Fruit fly (Drosophila melanogaster): ENCODE measurements around the gene tgo.
A peak's percentile ranks its signal among the peaks of the same experiment; 100 is the strongest.

Gene tgo

DNA sequence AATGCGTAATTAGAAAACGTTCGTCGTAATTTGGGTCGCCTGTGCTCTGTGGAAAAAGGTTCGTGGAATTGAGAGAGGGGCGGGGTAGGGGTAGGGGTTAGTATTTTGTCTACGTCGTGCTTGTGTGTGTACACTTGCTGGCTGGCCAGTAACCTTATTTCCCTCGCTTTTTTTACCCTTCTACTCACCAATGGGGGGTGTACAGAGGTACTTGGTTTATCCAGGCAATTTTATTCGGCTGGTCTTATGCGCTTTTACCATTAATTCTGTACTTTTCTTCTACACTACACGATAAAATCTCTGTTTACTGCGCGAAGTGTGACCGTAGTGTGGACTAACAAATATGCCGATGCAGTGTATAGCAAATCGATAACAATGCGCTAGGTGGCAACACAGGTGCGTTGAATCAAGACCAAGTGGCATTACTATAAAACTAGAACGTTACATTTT, at the start of gene tgo:
Gene tgo (minus strand): TSS at position 334 of the 450 bp plus-strand sequence.
- TF ChIP-seq CG3032 (tag; optimal IDR thresholded peaks at IDR 0.05), result peak; percentile 9
- TF ChIP-seq CG6854 (GFP tag; optimal IDR thresholded peaks at IDR 0.05), result peak; percentile 40
- TF ChIP-seq fkh (GFP tag; optimal IDR thresholded peaks at IDR 0.05), result peak; percentile 87
- no peak for TF ChIP-seq Smox (GFP tag; optimal IDR thresholded peaks at IDR 0.05)
- no peak for TF ChIP-seq Hr39 (GFP tag; optimal IDR thresholded peaks at IDR 0.05)
- TF ChIP-seq CG15336 (GFP tag; IDR thresholded peaks at IDR 0.05), result no peak

DNA sequence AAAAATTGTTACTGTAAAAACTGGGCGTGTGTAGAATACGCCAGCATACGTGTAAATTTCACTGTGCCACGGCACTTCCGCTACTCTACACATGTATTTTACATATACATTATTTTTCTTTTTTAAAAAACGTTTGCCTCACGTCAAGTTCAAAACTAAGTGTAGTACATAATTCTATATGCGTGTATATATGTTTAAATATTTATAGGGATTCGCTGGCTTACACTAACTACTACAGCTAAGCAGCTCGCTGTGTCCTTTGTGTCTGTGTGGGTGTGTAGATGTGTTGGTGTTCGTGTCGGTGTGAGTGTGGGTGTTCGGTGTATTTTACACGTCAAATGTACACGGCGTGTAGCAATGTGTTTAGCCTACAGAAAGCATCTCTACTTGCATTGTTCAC, 48.6 kb upstream of the tgo start:
- TF ChIP-seq CG1621 (tag; optimal IDR thresholded peaks at IDR 0.05) (no peak), svp (GFP tag) (peak; percentile 26), Eip78C (GFP tag) (peak; percentile 16)

DNA sequence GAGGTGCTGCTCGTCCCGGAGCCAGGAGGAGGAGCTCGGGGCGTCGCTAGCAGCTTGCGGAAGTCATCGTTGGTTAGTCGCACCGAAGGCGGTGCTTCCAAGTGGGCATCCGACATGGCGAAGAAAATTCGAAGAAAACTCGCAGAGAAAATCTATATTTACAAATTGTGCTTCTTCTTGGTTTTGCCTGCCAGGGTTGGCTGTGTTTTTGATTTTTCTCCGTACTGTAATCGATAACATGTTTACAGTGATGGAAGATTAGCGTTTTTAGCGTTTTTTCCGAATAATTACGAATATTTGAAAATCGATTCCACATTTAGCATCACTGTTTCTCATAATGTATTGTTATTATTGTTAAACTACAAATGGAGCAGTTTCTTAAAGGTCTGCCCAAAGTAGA, 45.1 kb upstream of the tgo start, which contains the start of the genes beag and Ada:
Gene beag (minus strand): TSS at position 205 of the 400 bp plus-strand sequence.
Gene Ada (plus strand): TSS at position 310 of the 400 bp plus-strand sequence.
- TF ChIP-seq CG3032 (tag; optimal IDR thresholded peaks at IDR 0.05) (peak; percentile 5), pdm3 (GFP tag; optimal IDR thresholded peaks at IDR 0.05) (peak; percentile 14), CG31627 (GFP tag; optimal IDR thresholded peaks at IDR 0.05) (peak; percentile 34), esn (GFP tag; optimal IDR thresholded peaks at IDR 0.05) (peak; percentile 35), fkh (GFP tag; optimal IDR thresholded peaks at IDR 0.05) (peak; percentile 74), CG11902 (GFP tag; optimal IDR thresholded peaks at IDR 0.05) (no peak)

DNA sequence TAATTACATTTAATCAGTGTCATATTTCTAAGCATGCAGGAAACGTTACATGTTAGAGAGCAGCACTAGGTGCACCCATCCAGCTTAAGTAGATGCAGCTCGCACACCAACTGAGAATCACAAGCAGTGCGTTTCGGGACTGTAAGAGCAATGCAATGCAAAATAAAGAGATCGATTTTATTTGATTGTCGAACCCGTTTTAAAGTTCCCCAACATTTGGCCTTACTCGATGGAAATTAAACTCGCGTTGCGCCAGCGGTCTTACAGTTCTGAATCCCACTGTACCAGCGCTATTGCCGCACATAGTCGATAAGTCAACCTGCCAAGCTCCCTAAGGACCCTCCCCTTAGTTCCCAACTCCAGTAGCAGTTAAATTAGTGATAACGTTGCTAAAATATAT, 42.9 kb upstream of the tgo start:
- TF ChIP-seq CG8119 (GFP tag; IDR thresholded peaks at IDR 0.05), result no peak
- no peak for TF ChIP-seq CG6808 (GFP tag; optimal IDR thresholded peaks at IDR 0.05)
- peak; percentile 59 for TF ChIP-seq Gug (GFP tag; IDR thresholded peaks at IDR 0.05)
- no peak for TF ChIP-seq CG6854 (GFP tag; optimal IDR thresholded peaks at IDR 0.05)
- TF ChIP-seq Smox (GFP tag; optimal IDR thresholded peaks at IDR 0.05), result no peak
- no peak for TF ChIP-seq CG4318 (GFP tag; optimal IDR thresholded peaks at IDR 0.05)
- no peak for TF ChIP-seq CG11762 (GFP tag; optimal IDR thresholded peaks at IDR 0.05; ENCODE audit: insufficient read depth)
- TF ChIP-seq CG8319 (GFP tag; optimal IDR thresholded peaks at IDR 0.05), result peak; percentile 4
- TF ChIP-seq Hr39 (GFP tag; optimal IDR thresholded peaks at IDR 0.05), result peak; percentile 37
- TF ChIP-seq Ets96B (tag; optimal IDR thresholded peaks at IDR 0.05), result no peak
- no peak for TF ChIP-seq CG1621 (tag; optimal IDR thresholded peaks at IDR 0.05)
- TF ChIP-seq topi (GFP tag; optimal IDR thresholded peaks at IDR 0.05), result peak; percentile 1
- TF ChIP-seq CG8632 (GFP tag; optimal IDR thresholded peaks at IDR 0.05), result no peak
- peak; percentile 39 for TF ChIP-seq esn (GFP tag; optimal IDR thresholded peaks at IDR 0.05)
- peak; percentile 27 for TF ChIP-seq CG7368 (GFP tag; optimal IDR thresholded peaks at IDR 0.05)
- TF ChIP-seq CG6163 (GFP tag; IDR thresholded peaks at IDR 0.05), result peak; percentile 73
- TF ChIP-seq CG10631 (GFP tag; optimal IDR thresholded peaks at IDR 0.05), result no peak
- no peak for TF ChIP-seq Lpt (GFP tag; optimal IDR thresholded peaks at IDR 0.05)
- TF ChIP-seq cyc (GFP tag; optimal IDR thresholded peaks at IDR 0.05), result peak; percentile 28
- peak; percentile 62 for TF ChIP-seq svp (GFP tag)
- TF ChIP-seq net (GFP tag; optimal IDR thresholded peaks at IDR 0.05), result no peak
- TF ChIP-seq OdsH (GFP tag; optimal IDR thresholded peaks at IDR 0.05), result no peak
- no peak for TF ChIP-seq Met (GFP tag; optimal IDR thresholded peaks at IDR 0.05)
- no peak for TF ChIP-seq Hr4 (GFP tag; optimal IDR thresholded peaks at IDR 0.05)
- no peak for TF ChIP-seq fd59A (GFP tag; optimal IDR thresholded peaks at IDR 0.05)
- no peak for TF ChIP-seq salr (GFP tag; optimal IDR thresholded peaks at IDR 0.05)
- TF ChIP-seq Eip78C (GFP tag), result peak; percentile 2
- TF ChIP-seq vri (GFP tag; optimal IDR thresholded peaks at IDR 0.05), result no peak
- TF ChIP-seq lz (GFP tag; optimal IDR thresholded peaks at IDR 0.05), result peak; percentile 4
- no peak for TF ChIP-seq Sox102F (GFP tag; optimal IDR thresholded peaks at IDR 0.05)
- peak; percentile 18 for TF ChIP-seq CG11902 (GFP tag; optimal IDR thresholded peaks at IDR 0.05)
- TF ChIP-seq CG31627 (GFP tag; optimal IDR thresholded peaks at IDR 0.05), result peak; percentile 38
- no peak for TF ChIP-seq achi (GFP tag; optimal IDR thresholded peaks at IDR 0.05)
- peak; percentile 37 for TF ChIP-seq pdm3 (GFP tag; optimal IDR thresholded peaks at IDR 0.05)
- no peak for TF ChIP-seq fkh (GFP tag; optimal IDR thresholded peaks at IDR 0.05)
- TF ChIP-seq acj6 (GFP tag; optimal IDR thresholded peaks at IDR 0.05), result peak; percentile 12
- no peak for TF ChIP-seq Sox15 (GFP tag; optimal IDR thresholded peaks at IDR 0.05)
- no peak for TF ChIP-seq Ets21C (GFP tag; optimal IDR thresholded peaks at IDR 0.05)
- TF ChIP-seq CG6276 (GFP tag; optimal IDR thresholded peaks at IDR 0.05), result no peak
- no peak for TF ChIP-seq Eip75B (GFP tag; optimal IDR thresholded peaks at IDR 0.05)
- TF ChIP-seq dac (GFP tag; optimal IDR thresholded peaks at IDR 0.05), result no peak
- TF ChIP-seq CG3919 (GFP tag; optimal IDR thresholded peaks at IDR 0.05), result peak; percentile 50

All from whole organism, prepupa.